Worm (Caenorhabditis elegans) whole organism, L4 larva: ENCODE data around the gene Y71H2AL.2.

Experiments used
- ctbp-1 ChIP-seq: fragments of 200-800 bp; sonication (Bioruptor generic); IDR thresholded peaks from 2 replicates; pipeline ENCODE4 v1.3.6; 2022; ENCODE audit warnings: missing genetic modification reagents, missing genetic modification characterization, missing compliant biosample characterization
- mep-1 ChIP-seq: fragments of 150-350 bp; sonication (generic microtip); optimal IDR thresholded peaks from 3 replicates; lab custom pipeline; 2014; ENCODE audit warnings: missing biosample characterization, missing genetic modification characterization
- nhr-10 ChIP-seq: fragments of 150-350 bp; optimal IDR thresholded peaks from 2 replicates; lab custom pipeline; 2014; ENCODE audit warnings: missing biosample characterization, missing genetic modification characterization
- nhr-28 ChIP-seq: fragments of 150-350 bp; optimal IDR thresholded peaks from 2 replicates; lab custom pipeline; 2014; ENCODE audit warnings: missing biosample characterization, missing genetic modification characterization

- peak; percentile 75 for TF ChIP-seq nhr-28
- no peak for TF ChIP-seq mep-1 (tag; lab: Kevin White, UChicago)
- TF ChIP-seq ctbp-1 (GFP tag; lab: Robert Waterston, UW): no peak
- no peak for TF ChIP-seq nhr-10 (tag; lab: Kevin White, UChicago)
These were observed 10.1 kb upstream of the Y71H2AL.2 start for ce11 chrIII:2676097-2676496.
